Worm (Caenorhabditis elegans): ENCODE data around the gene M151.3.

M151.3 gene

DNA sequence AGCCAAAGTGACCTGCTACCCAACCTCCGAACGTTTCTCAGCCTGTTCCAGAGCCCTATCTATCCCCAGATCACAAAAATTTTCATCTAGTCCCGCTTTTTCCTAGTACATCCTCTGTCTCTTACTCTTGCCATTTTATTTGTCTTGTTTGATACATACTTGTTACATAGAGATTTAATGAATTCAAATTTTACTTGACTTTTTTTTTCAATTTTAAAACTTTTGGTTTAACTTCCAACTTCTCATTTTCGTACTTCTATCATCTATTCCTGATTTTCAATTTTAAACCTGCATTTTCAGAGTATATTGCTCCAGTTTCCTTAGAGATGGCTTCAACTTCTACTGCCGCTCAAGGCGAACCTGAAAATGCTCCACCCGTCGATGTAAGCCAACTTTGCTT is at the start of gene M151.3:
TSS of gene M151.3 (plus strand) at position 301 of the 400 bp plus-strand sequence.
- TF ChIP-seq nhr-77 (tag; optimal IDR thresholded peaks at IDR 0.05) (no peak), lsy-2 (tag; optimal IDR thresholded peaks at IDR 0.05) (no peak), nhr-129 (tag; optimal IDR thresholded peaks at IDR 0.05) (no peak), skn-1 (tag; optimal IDR thresholded peaks at IDR 0.05) (no peak), unc-62 (GFP tag; optimal IDR thresholded peaks at IDR 0.05) (no peak), snpc-4 (tag; optimal IDR thresholded peaks at IDR 0.05) (no peak), nhr-12 (tag; optimal IDR thresholded peaks at IDR 0.05) (no peak), ztf-4 (tag; optimal IDR thresholded peaks at IDR 0.05) (no peak), aly-2 (tag; optimal IDR thresholded peaks at IDR 0.05) (no peak), nhr-21 (tag; optimal IDR thresholded peaks at IDR 0.05) (no peak), ZK546.5 (tag; optimal IDR thresholded peaks at IDR 0.05) (no peak), blmp-1 (tag; optimal IDR thresholded peaks at IDR 0.05; ENCODE audit: insufficient read depth) (no peak), nhr-237 (tag; optimal IDR thresholded peaks at IDR 0.05) (no peak), fos-1 (tag; optimal IDR thresholded peaks at IDR 0.05) (no peak), zag-1 (tag; optimal IDR thresholded peaks at IDR 0.05) (no peak), lin-13 (GFP tag; optimal IDR thresholded peaks at IDR 0.05) (no peak), nhr-6 (tag; optimal IDR thresholded peaks at IDR 0.05) (no peak), mab-5 (tag; optimal IDR thresholded peaks at IDR 0.05) (no peak), C34F6.9 (tag; optimal IDR thresholded peaks at IDR 0.05) (no peak)

ce11 chrII:3578121-3578520 is 48.9 kb upstream of the M151.3 start, which contains the start of gene clec-133:
Gene clec-133 (plus strand): TSS chrII:3578421.
- no peak for TF ChIP-seq nhr-23 (tag; optimal IDR thresholded peaks at IDR 0.05)
- TF ChIP-seq ztf-1 (GFP tag; conservative IDR thresholded peaks at IDR 0.05): no peak
- no peak for TF ChIP-seq ceh-82 (tag; optimal IDR thresholded peaks at IDR 0.05)
- TF ChIP-seq elt-3 (tag; optimal IDR thresholded peaks at IDR 0.05): no peak
- no peak for TF ChIP-seq blmp-1 (tag; optimal IDR thresholded peaks at IDR 0.05; ENCODE audit: insufficient read depth)

DNA sequence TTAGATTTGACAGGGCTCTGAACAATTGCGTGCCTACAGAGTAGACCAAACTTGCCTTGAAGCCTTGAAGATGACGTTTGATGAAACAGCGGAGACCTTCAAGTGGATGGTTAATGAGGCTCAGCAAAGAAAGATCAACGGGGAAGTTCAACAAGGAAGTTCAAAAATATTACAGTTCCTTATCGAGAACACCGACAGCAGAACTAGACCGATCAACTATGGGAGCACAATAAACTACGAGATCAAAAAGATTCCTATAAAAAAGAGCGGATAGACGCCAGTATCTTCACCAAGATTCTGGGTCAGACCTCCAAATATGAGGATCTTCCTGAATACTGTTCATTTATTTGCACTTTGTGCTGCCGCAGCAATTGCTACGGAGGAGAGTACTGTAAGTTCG is 47.2 kb upstream of the M151.3 start, which contains the start of gene clec-134:
TSS of gene clec-134 (plus strand) at position 301 of the 400 bp plus-strand sequence.
- no peak for TF ChIP-seq sma-3 (GFP tag; optimal IDR thresholded peaks at IDR 0.05)
- TF ChIP-seq nhr-77 (tag; optimal IDR thresholded peaks at IDR 0.05): no peak
- TF ChIP-seq dmd-4 (tag; optimal IDR thresholded peaks at IDR 0.05): no peak
- TF ChIP-seq lin-11 (tag; optimal IDR thresholded peaks at IDR 0.05): no peak
- no peak for TF ChIP-seq mab-5 (tag; optimal IDR thresholded peaks at IDR 0.05)
- TF ChIP-seq fos-1 (tag; optimal IDR thresholded peaks at IDR 0.05): no peak
- TF ChIP-seq nhr-21 (tag; optimal IDR thresholded peaks at IDR 0.05): no peak
- TF ChIP-seq nhr-12 (tag; optimal IDR thresholded peaks at IDR 0.05): no peak
- TF ChIP-seq unc-62 (GFP tag; optimal IDR thresholded peaks at IDR 0.05): no peak
- no peak for TF ChIP-seq sma-9 (GFP tag; optimal IDR thresholded peaks at IDR 0.05)
- no peak for TF ChIP-seq sma-9 (tag; optimal IDR thresholded peaks at IDR 0.05)
- no peak for TF ChIP-seq Y55F3AM.14 (GFP tag; optimal IDR thresholded peaks at IDR 0.05)
- no peak for TF ChIP-seq ceh-82 (tag; optimal IDR thresholded peaks at IDR 0.05)
- TF ChIP-seq ama-1 (optimal IDR thresholded peaks at IDR 0.05): no peak
- TF ChIP-seq peb-1 (tag; optimal IDR thresholded peaks at IDR 0.05): no peak
- no peak for TF ChIP-seq nhr-11 (tag; optimal IDR thresholded peaks at IDR 0.05)
- TF ChIP-seq ceh-16 (tag; optimal IDR thresholded peaks at IDR 0.05): no peak
- no peak for TF ChIP-seq nhr-237 (tag; optimal IDR thresholded peaks at IDR 0.05)

ce11 chrII:3581752-3582151 is 45.2 kb upstream of the M151.3 start, which contains the start of gene srh-59:
Gene srh-59 (plus strand): TSS chrII:3582052.
- TF ChIP-seq nhr-237 (tag; optimal IDR thresholded peaks at IDR 0.05) (no peak), C34F6.9 (tag; optimal IDR thresholded peaks at IDR 0.05) (no peak), nhr-21 (tag; optimal IDR thresholded peaks at IDR 0.05) (no peak), nhr-129 (tag; optimal IDR thresholded peaks at IDR 0.05) (no peak), unc-39 (tag; optimal IDR thresholded peaks at IDR 0.05) (no peak), peb-1 (tag; optimal IDR thresholded peaks at IDR 0.05) (no peak), lin-13 (GFP tag; optimal IDR thresholded peaks at IDR 0.05) (no peak), lsy-2 (tag; optimal IDR thresholded peaks at IDR 0.05) (no peak), blmp-1 (tag; optimal IDR thresholded peaks at IDR 0.05; ENCODE audit: insufficient read depth) (no peak)

ce11 chrII:3583402-3583801 is 43.6 kb upstream of the M151.3 start, which contains the start of gene srh-60:
Gene srh-60 (plus strand): TSS chrII:3583702.
- TF ChIP-seq sma-9 (GFP tag; optimal IDR thresholded peaks at IDR 0.05) (no peak), sma-9 (tag; optimal IDR thresholded peaks at IDR 0.05) (no peak), R02D3.7 (tag; optimal IDR thresholded peaks at IDR 0.05) (no peak), ama-1 (optimal IDR thresholded peaks at IDR 0.05) (no peak), zag-1 (tag; optimal IDR thresholded peaks at IDR 0.05) (no peak), alr-1 (tag; optimal IDR thresholded peaks at IDR 0.05) (no peak), nhr-6 (tag; optimal IDR thresholded peaks at IDR 0.05) (no peak), nhr-23 (tag; optimal IDR thresholded peaks at IDR 0.05) (no peak), lin-39 (tag; optimal IDR thresholded peaks at IDR 0.05) (no peak)

Measured in whole organism, L2 larva.